Worm (Caenorhabditis elegans) whole organism, L2 larva: ENCODE results near the gene twk-8.
A peak's percentile ranks its signal among the peaks of the same experiment; 100 is the strongest.

Experiments
- C34F6.9 ChIP-seq: fragments of 150-350 bp; optimal IDR thresholded peaks from 2 replicates; lab custom pipeline; 2014; ENCODE audit warnings: missing biosample characterization, missing genetic modification characterization
- F13H6.1 ChIP-seq: sonication (generic microtip); optimal IDR thresholded peaks from 2 replicates; lab custom pipeline; 2016; ENCODE audit warnings: missing genetic modification characterization, missing compliant biosample characterization
- R02D3.7 ChIP-seq: fragments of 150-350 bp; optimal IDR thresholded peaks from 2 replicates; lab custom pipeline; 2014; ENCODE audit warnings: missing biosample characterization, missing genetic modification characterization
- ZK546.5 ChIP-seq: sonication (generic microtip); optimal IDR thresholded peaks from 2 replicates; lab custom pipeline; 2017; ENCODE audit warnings: missing biosample characterization, missing genetic modification characterization
- ama-1 ChIP-seq: fragments of 150-350 bp; optimal IDR thresholded peaks from 2 replicates; lab custom pipeline; 2018; ENCODE audit warnings: inconsistent platforms
- blmp-1 ChIP-seq: sonication (generic microtip); optimal IDR thresholded peaks from 2 replicates; lab custom pipeline; 2017; ENCODE audit warnings: missing genetic modification characterization, mild to moderate bottlenecking, missing compliant biosample characterization, antibody characterized with exemption, moderate library complexity; ENCODE audit not compliant: insufficient read depth
- ceh-16 ChIP-seq: fragments of 150-350 bp; optimal IDR thresholded peaks from 2 replicates; lab custom pipeline; 2014; ENCODE audit warnings: missing biosample characterization, missing genetic modification characterization
- crh-2 ChIP-seq: sonication (generic microtip); optimal IDR thresholded peaks from 2 replicates; lab custom pipeline; 2017; ENCODE audit warnings: missing biosample characterization, missing genetic modification characterization
- dmd-4 ChIP-seq: sonication (generic microtip); optimal IDR thresholded peaks from 2 replicates; lab custom pipeline; 2017; ENCODE audit warnings: missing biosample characterization, missing genetic modification characterization
- gmeb-1 ChIP-seq: fragments of 150-350 bp; optimal IDR thresholded peaks from 2 replicates; lab custom pipeline; 2014; ENCODE audit warnings: missing biosample characterization, missing genetic modification characterization
- lin-11 ChIP-seq: fragments of 150-350 bp; sonication (generic microtip); optimal IDR thresholded peaks from 2 replicates; lab custom pipeline; 2014; ENCODE audit warnings: missing biosample characterization, missing genetic modification characterization, inconsistent platforms, mixed read lengths
- lsy-2 ChIP-seq, 2 experiments: fragments of 150-350 bp in 1 of 2; sonication (generic microtip) in 1 of 2; optimal IDR thresholded peaks; 2 replicates each; lab custom pipeline; 2014 to 2017; ENCODE audit warnings: missing biosample characterization in 2 of 2, missing genetic modification characterization in 2 of 2
- nhr-12 ChIP-seq: fragments of 150-350 bp; optimal IDR thresholded peaks from 2 replicates; lab custom pipeline; 2014; ENCODE audit warnings: missing biosample characterization, missing genetic modification characterization
- nhr-129 ChIP-seq: fragments of 150-350 bp; optimal IDR thresholded peaks from 2 replicates; lab custom pipeline; 2014; ENCODE audit warnings: missing biosample characterization, missing genetic modification characterization
- nhr-21 ChIP-seq: fragments of 150-350 bp; optimal IDR thresholded peaks from 2 replicates; lab custom pipeline; 2014; ENCODE audit warnings: missing biosample characterization, missing genetic modification characterization
- nhr-23 ChIP-seq: fragments of 150-350 bp; optimal IDR thresholded peaks from 2 replicates; lab custom pipeline; 2014; ENCODE audit warnings: missing biosample characterization, missing genetic modification reagents, missing genetic modification characterization
- nhr-25 ChIP-seq: fragments of 150-350 bp; sonication (generic microtip); optimal IDR thresholded peaks from 3 replicates; lab custom pipeline; 2014; ENCODE audit warnings: missing biosample characterization, missing genetic modification characterization
- nhr-6 ChIP-seq: fragments of 150-350 bp; optimal IDR thresholded peaks from 2 replicates; lab custom pipeline; 2014; ENCODE audit warnings: missing biosample characterization, missing genetic modification characterization
- nhr-77 ChIP-seq: fragments of 150-350 bp; optimal IDR thresholded peaks from 2 replicates; lab custom pipeline; 2014; ENCODE audit warnings: missing biosample characterization, missing genetic modification characterization
- sem-4 ChIP-seq: fragments of 150-350 bp; optimal IDR thresholded peaks from 2 replicates; lab custom pipeline; 2014; ENCODE audit warnings: missing biosample characterization, missing genetic modification reagents, missing genetic modification characterization
- sma-3 ChIP-seq: sonication (generic microtip); optimal IDR thresholded peaks from 2 replicates; lab custom pipeline; 2016; ENCODE audit warnings: missing genetic modification reagents, missing genetic modification characterization, missing compliant biosample characterization
- sma-9 ChIP-seq, 2 experiments: fragments of 150-350 bp in 1 of 2; sonication (generic microtip) in 1 of 2; optimal IDR thresholded peaks; 2 replicates each; lab custom pipeline; 2014 to 2016; ENCODE audit warnings: missing genetic modification characterization in 2 of 2, mild to moderate bottlenecking in 1 of 2, missing biosample characterization in 1 of 2, missing compliant biosample characterization in 1 of 2, missing genetic modification reagents in 1 of 2, moderate library complexity in 1 of 2
- unc-39 ChIP-seq: fragments of 150-350 bp; optimal IDR thresholded peaks from 2 replicates; lab custom pipeline; 2014; ENCODE audit warnings: missing biosample characterization, missing genetic modification characterization
- unc-55 ChIP-seq: fragments of 150-350 bp; sonication (generic microtip); optimal IDR thresholded peaks from 3 replicates; lab custom pipeline; 2014; ENCODE audit warnings: missing biosample characterization, missing genetic modification reagents, missing genetic modification characterization
- zag-1 ChIP-seq: fragments of 150-350 bp; optimal IDR thresholded peaks from 2 replicates; lab custom pipeline; 2014; ENCODE audit warnings: missing biosample characterization, missing genetic modification characterization
- ztf-11 ChIP-seq: sonication (generic microtip); optimal IDR thresholded peaks from 2 replicates; lab custom pipeline; 2017; ENCODE audit warnings: missing biosample characterization, missing genetic modification characterization

Gene twk-8

ce11 chrIV:9078469-9078868 is 3.7 kb upstream of the twk-8 start, which contains the start of gene mans-4:
mans-4 (minus strand) TSS chrIV:9078569.
- no peak for TF ChIP-seq lsy-2 (tag; optimal IDR thresholded peaks at IDR 0.05; lab: Kevin White, UChicago)

- no peak for TF ChIP-seq dmd-4 (tag; lab: Kevin White, UChicago)
- TF ChIP-seq sma-9 (GFP tag; optimal IDR thresholded peaks at IDR 0.05; lab: Kevin White, UChicago): peak; percentile 19
- no peak for TF ChIP-seq sma-9 (tag; optimal IDR thresholded peaks at IDR 0.05; lab: Kevin White, UChicago)
- TF ChIP-seq ztf-11 (tag; lab: Kevin White, UChicago): no peak
- peak; percentile 36 for TF ChIP-seq nhr-129 (tag; lab: Kevin White, UChicago)
- peak in 1 of 2 experiments; percentile 26 for TF ChIP-seq lsy-2 (tag; optimal IDR thresholded peaks at IDR 0.05; lab: Kevin White, UChicago)
- TF ChIP-seq C34F6.9 (tag; lab: Kevin White, UChicago): peak; percentile 11
These were observed 2.8 kb upstream of the twk-8 start for ce11 chrIV:9079330-9079729.

ce11 chrIV:9080201-9080600 is 2.0 kb upstream of the twk-8 start:
- TF ChIP-seq R02D3.7 (tag; lab: Kevin White, UChicago) (no peak), C34F6.9 (tag; lab: Kevin White, UChicago) (peak; percentile 24), dmd-4 (tag; lab: Kevin White, UChicago) (no peak), F13H6.1 (tag; lab: Kevin White, UChicago) (peak; percentile 70), sma-9 (GFP tag; optimal IDR thresholded peaks at IDR 0.05; lab: Kevin White, UChicago) (peak; percentile 52), sma-9 (tag; optimal IDR thresholded peaks at IDR 0.05; lab: Kevin White, UChicago) (no peak), lsy-2 (tag; optimal IDR thresholded peaks at IDR 0.05; lab: Kevin White, UChicago) (peak in 1 of 2 experiments; percentile 36), nhr-129 (tag; lab: Kevin White, UChicago) (peak; percentile 50)
- TF ChIP-seq, all 48 proteins: peak for 5

- TF ChIP-seq nhr-129 (tag; lab: Kevin White, UChicago) (peak; percentile 24), ama-1 (lab: Kevin White, UChicago) (peak; percentile 88), lin-11 (tag; lab: Kevin White, UChicago) (no peak)
These were observed 6.1 kb downstream of the twk-8 start, which contains the start of gene msa-1 for ce11 chrIV:9088294-9088693. msa-1 (plus strand) TSS chrIV:9088594.

ce11 chrIV:9090538-9091195 is 8.5 kb downstream of the twk-8 start:
- TF ChIP-seq unc-39 (tag; lab: Kevin White, UChicago): no peak
- peak; percentile 51 for TF ChIP-seq nhr-129 (tag; lab: Kevin White, UChicago)
- TF ChIP-seq nhr-25 (tag; lab: Kevin White, UChicago): peak; percentile 75
- TF ChIP-seq R02D3.7 (tag; lab: Kevin White, UChicago): no peak
- TF ChIP-seq nhr-6: peak; percentile 18
- peak; percentile 24 for TF ChIP-seq sma-3 (GFP tag; lab: Kevin White, UChicago)
- peak; percentile 26 for TF ChIP-seq F13H6.1 (tag; lab: Kevin White, UChicago)
- peak; percentile 25 for TF ChIP-seq ceh-16 (tag; lab: Kevin White, UChicago)

ce11 chrIV:9092011-9092410 is 9.9 kb downstream of the twk-8 start:
- peak; percentile 24 for TF ChIP-seq crh-2
- no peak for TF ChIP-seq dmd-4 (tag; lab: Kevin White, UChicago)
- peak; percentile 22 for TF ChIP-seq F13H6.1 (tag; lab: Kevin White, UChicago)
- TF ChIP-seq C34F6.9 (tag; lab: Kevin White, UChicago): peak; percentile 42
- TF ChIP-seq sem-4 (tag; lab: Kevin White, UChicago): peak; percentile 55
- TF ChIP-seq gmeb-1 (tag; lab: Kevin White, UChicago): no peak
- TF ChIP-seq zag-1: peak; percentile 36
- TF ChIP-seq sma-3 (GFP tag; lab: Kevin White, UChicago): no peak
- no peak for TF ChIP-seq nhr-77 (tag; lab: Kevin White, UChicago)
- TF ChIP-seq lsy-2 (tag; optimal IDR thresholded peaks at IDR 0.05; lab: Kevin White, UChicago): peak in 1 of 2 experiments; percentile 31
- TF ChIP-seq ama-1 (lab: Kevin White, UChicago): no peak

- no peak for TF ChIP-seq nhr-21 (tag; lab: Kevin White, UChicago)
- TF ChIP-seq lsy-2 (tag; optimal IDR thresholded peaks at IDR 0.05; lab: Kevin White, UChicago): no peak
- TF ChIP-seq nhr-23 (tag; lab: Kevin White, UChicago): no peak
- TF ChIP-seq nhr-77 (tag; lab: Kevin White, UChicago): no peak
- TF ChIP-seq crh-2: no peak
- no peak for TF ChIP-seq blmp-1 (tag; lab: Kevin White, UChicago)
- no peak for TF ChIP-seq ZK546.5 (tag; lab: Kevin White, UChicago)
- no peak for TF ChIP-seq unc-55 (GFP tag; lab: Kevin White, UChicago)
- no peak for TF ChIP-seq nhr-12 (tag; lab: Kevin White, UChicago)
These were observed 11.8 kb downstream of the twk-8 start, which contains the start of gene lpl-1 for ce11 chrIV:9093932-9094331. lpl-1 (minus strand) TSS chrIV:9094032.
